Fruit fly (Drosophila melanogaster) whole organism, prepupa: Measurements from ENCODE around the gene inaF-A.

Source experiments
- Blimp-1 ChIP-seq: fragments of 200-800 bp; sonication (Bioruptor generic); optimal IDR thresholded peaks from 3 replicates; lab custom pipeline; 2017; ENCODE audit warnings: missing biosample characterization, missing genetic modification characterization, mild to moderate bottlenecking, moderate library complexity, missing genetic modification reagents
- CG10669 ChIP-seq: fragments of 200-800 bp; sonication (Bioruptor generic); optimal IDR thresholded peaks from 3 replicates; lab custom pipeline; 2018; ENCODE audit warnings: missing biosample characterization, mild to moderate bottlenecking, missing genetic modification characterization, moderate library complexity
- CG11294 ChIP-seq: fragments of 200-800 bp; sonication (Bioruptor generic); IDR thresholded peaks from 2 replicates; pipeline ENCODE4 v1.3.6; 2022; ENCODE audit warnings: missing biosample characterization, missing genetic modification characterization
- CG11762 ChIP-seq: fragments of 200-800 bp; sonication (Bioruptor generic); optimal IDR thresholded peaks from 3 replicates; lab custom pipeline; 2016; ENCODE audit warnings: missing biosample characterization, missing genetic modification characterization; ENCODE audit not compliant: insufficient read depth
- CG11902 ChIP-seq: fragments of 200-800 bp; sonication (Bioruptor generic); optimal IDR thresholded peaks from 3 replicates; lab custom pipeline; 2016; ENCODE audit warnings: missing biosample characterization, missing genetic modification characterization
- CG1621 ChIP-seq: fragments of 200-800 bp; sonication (Bioruptor generic); optimal IDR thresholded peaks from 3 replicates; lab custom pipeline; 2018; ENCODE audit warnings: missing biosample characterization, mild to moderate bottlenecking, missing genetic modification characterization
- CG16779 ChIP-seq: fragments of 200-800 bp; sonication (Bioruptor generic); optimal IDR thresholded peaks from 3 replicates; lab custom pipeline; 2017; ENCODE audit warnings: missing biosample characterization, mild to moderate bottlenecking, missing genetic modification characterization
- CG3032 ChIP-seq: fragments of 200-800 bp; optimal IDR thresholded peaks from 2 replicates; lab custom pipeline; 2019; ENCODE audit warnings: missing biosample characterization, mild to moderate bottlenecking, missing genetic modification characterization, moderate library complexity
- CG31627 ChIP-seq: fragments of 200-800 bp; sonication (Bioruptor generic); optimal IDR thresholded peaks from 3 replicates; lab custom pipeline; 2016; ENCODE audit warnings: missing biosample characterization, missing genetic modification characterization
- CG32006 ChIP-seq: fragments of 200-800 bp; sonication (Bioruptor generic); optimal IDR thresholded peaks from 3 replicates; lab custom pipeline; 2017; ENCODE audit warnings: missing biosample characterization, mild to moderate bottlenecking, missing genetic modification characterization
- CG34406 ChIP-seq: fragments of 200-800 bp; sonication (Bioruptor generic); optimal IDR thresholded peaks from 3 replicates; lab custom pipeline; 2016; ENCODE audit warnings: missing biosample characterization, missing genetic modification characterization
- CG4318 ChIP-seq: fragments of 200-800 bp; sonication (Bioruptor generic); optimal IDR thresholded peaks from 3 replicates; lab custom pipeline; 2017; ENCODE audit warnings: missing biosample characterization, mild to moderate bottlenecking, missing genetic modification characterization
- CG6163 ChIP-seq: fragments of 200-800 bp; sonication (Bioruptor generic); IDR thresholded peaks from 3 replicates; pipeline ENCODE4 v1.3.6; 2022; ENCODE audit warnings: missing biosample characterization, missing genetic modification characterization
- CG6792 ChIP-seq: fragments of 200-800 bp; sonication (Bioruptor generic); optimal IDR thresholded peaks from 3 replicates; lab custom pipeline; 2016; ENCODE audit warnings: missing biosample characterization, missing genetic modification characterization
- CG6808 ChIP-seq: fragments of 200-800 bp; sonication (Bioruptor generic); optimal IDR thresholded peaks from 3 replicates; lab custom pipeline; 2017; ENCODE audit warnings: missing biosample characterization, missing genetic modification characterization, mild to moderate bottlenecking, moderate library complexity, missing genetic modification reagents
- CG6854 ChIP-seq: fragments of 200-800 bp; sonication (Bioruptor generic); optimal IDR thresholded peaks from 2 replicates; lab custom pipeline; 2017; ENCODE audit warnings: missing biosample characterization, mild to moderate bottlenecking, missing genetic modification characterization
- CG8119 ChIP-seq: fragments of 200-800 bp; sonication (Bioruptor generic); IDR thresholded peaks from 3 replicates; pipeline ENCODE4 v1.3.6; 2022; ENCODE audit warnings: missing biosample characterization, missing genetic modification characterization
- CG8319 ChIP-seq: fragments of 200-800 bp; sonication (Bioruptor generic); optimal IDR thresholded peaks from 3 replicates; lab custom pipeline; 2016; ENCODE audit warnings: missing biosample characterization, missing genetic modification characterization
- CG8632 ChIP-seq: fragments of 200-800 bp; sonication (Bioruptor generic); optimal IDR thresholded peaks from 3 replicates; lab custom pipeline; 2016; ENCODE audit warnings: missing biosample characterization, missing genetic modification characterization
- Eip75B ChIP-seq: fragments of 200-800 bp; sonication (Bioruptor generic); optimal IDR thresholded peaks from 3 replicates; lab custom pipeline; 2016; ENCODE audit warnings: missing biosample characterization, missing genetic modification characterization
- Eip78C ChIP-seq: fragments of 200-800 bp; sonication (Bioruptor generic); peaks from one replicate; lab custom pipeline; 2016; ENCODE audit warnings: missing biosample characterization, missing genetic modification characterization
- Eip93F ChIP-seq: fragments of 200-800 bp; sonication (Bioruptor generic); optimal IDR thresholded peaks from 2 replicates; lab custom pipeline; 2016; ENCODE audit warnings: missing biosample characterization, mild to moderate bottlenecking, missing genetic modification characterization
- Ets21C ChIP-seq: fragments of 200-800 bp; sonication (Bioruptor generic); optimal IDR thresholded peaks from 3 replicates; lab custom pipeline; 2016; ENCODE audit warnings: missing biosample characterization, missing genetic modification characterization
- Ets96B ChIP-seq: fragments of 200-800 bp; optimal IDR thresholded peaks from 2 replicates; lab custom pipeline; 2019; ENCODE audit warnings: missing biosample characterization, mild to moderate bottlenecking, missing genetic modification characterization, moderate library complexity
- Hr39 ChIP-seq: fragments of 200-800 bp; sonication (Bioruptor generic); optimal IDR thresholded peaks from 2 replicates; lab custom pipeline; 2016; ENCODE audit warnings: missing biosample characterization, missing genetic modification characterization
- Hr4 ChIP-seq: fragments of 200-800 bp; sonication (Bioruptor generic); optimal IDR thresholded peaks from 3 replicates; lab custom pipeline; 2016; ENCODE audit warnings: missing biosample characterization, missing genetic modification characterization
- Lpt ChIP-seq: fragments of 200-800 bp; sonication (Bioruptor generic); optimal IDR thresholded peaks from 3 replicates; lab custom pipeline; 2016; ENCODE audit warnings: missing biosample characterization, missing genetic modification characterization
- Met ChIP-seq: fragments of 200-800 bp; sonication (Bioruptor generic); optimal IDR thresholded peaks from 3 replicates; lab custom pipeline; 2016; ENCODE audit warnings: missing biosample characterization, missing genetic modification characterization
- OdsH ChIP-seq: fragments of 200-800 bp; sonication (Bioruptor generic); optimal IDR thresholded peaks from 3 replicates; lab custom pipeline; 2016; ENCODE audit warnings: missing biosample characterization, missing genetic modification characterization
- Smox ChIP-seq: fragments of 200-800 bp; sonication (Bioruptor generic); optimal IDR thresholded peaks from 3 replicates; lab custom pipeline; 2016; ENCODE audit warnings: missing biosample characterization, missing genetic modification characterization
- Sox102F ChIP-seq: fragments of 200-800 bp; sonication (Bioruptor generic); optimal IDR thresholded peaks from 2 replicates; lab custom pipeline; 2016; ENCODE audit warnings: missing biosample characterization, mild to moderate bottlenecking, missing genetic modification characterization
- Sox14 ChIP-seq: fragments of 200-800 bp; sonication (Bioruptor generic); optimal IDR thresholded peaks from 3 replicates; lab custom pipeline; 2016; ENCODE audit warnings: missing biosample characterization, missing genetic modification characterization
- Sox15 ChIP-seq: fragments of 200-800 bp; sonication (Bioruptor generic); optimal IDR thresholded peaks from 3 replicates; lab custom pipeline; 2016; ENCODE audit warnings: missing biosample characterization, missing genetic modification characterization
- achi ChIP-seq: fragments of 200-800 bp; sonication (Bioruptor generic); optimal IDR thresholded peaks from 3 replicates; lab custom pipeline; 2016; ENCODE audit warnings: missing biosample characterization, missing genetic modification characterization
- acj6 ChIP-seq: fragments of 200-800 bp; sonication (Bioruptor generic); optimal IDR thresholded peaks from 3 replicates; lab custom pipeline; 2016; ENCODE audit warnings: missing biosample characterization, missing genetic modification characterization
- cyc ChIP-seq: fragments of 200-800 bp; sonication (Bioruptor generic); optimal IDR thresholded peaks from 3 replicates; lab custom pipeline; 2016; ENCODE audit warnings: missing biosample characterization, missing genetic modification characterization
- dsx ChIP-seq: fragments of 200-800 bp; optimal IDR thresholded peaks from 3 replicates; lab custom pipeline; 2019; ENCODE audit warnings: missing biosample characterization, mild to moderate bottlenecking, missing genetic modification characterization, moderate library complexity; ENCODE audit not compliant: poor library complexity, severe bottlenecking
- eg ChIP-seq: fragments of 200-800 bp; sonication (Bioruptor generic); IDR thresholded peaks from 3 replicates; pipeline ENCODE4 v1.3.6; 2022; ENCODE audit warnings: missing biosample characterization, missing genetic modification characterization
- fd59A ChIP-seq: fragments of 200-800 bp; sonication (Bioruptor generic); optimal IDR thresholded peaks from 2 replicates; lab custom pipeline; 2017; ENCODE audit warnings: missing biosample characterization, mild to moderate bottlenecking, missing genetic modification characterization, missing genetic modification reagents
- fd85E ChIP-seq: fragments of 200-800 bp; sonication (Bioruptor generic); optimal IDR thresholded peaks from 3 replicates; lab custom pipeline; 2016; ENCODE audit warnings: missing biosample characterization, missing genetic modification characterization
- fkh ChIP-seq: fragments of 200-800 bp; sonication (Bioruptor generic); optimal IDR thresholded peaks from 3 replicates; lab custom pipeline; 2017; ENCODE audit warnings: missing biosample characterization, mild to moderate bottlenecking, missing genetic modification characterization, moderate library complexity
- lz ChIP-seq: fragments of 200-800 bp; sonication (Bioruptor generic); optimal IDR thresholded peaks from 3 replicates; lab custom pipeline; 2016; ENCODE audit warnings: missing biosample characterization, missing genetic modification characterization
- pdm3 ChIP-seq: fragments of 200-800 bp; sonication (Bioruptor generic); optimal IDR thresholded peaks from 3 replicates; lab custom pipeline; 2016; ENCODE audit warnings: missing biosample characterization, missing genetic modification characterization
- salr ChIP-seq, 2 experiments: fragments of 200-800 bp; sonication (Bioruptor generic); optimal IDR thresholded peaks; 3 replicates each; lab custom pipeline; 2016 to 2018; ENCODE audit warnings: missing biosample characterization in 2 of 2, missing genetic modification characterization in 2 of 2, mild to moderate bottlenecking in 1 of 2
- spab ChIP-seq: fragments of 200-800 bp; sonication (Bioruptor generic); optimal IDR thresholded peaks from 2 replicates; lab custom pipeline; 2017; ENCODE audit warnings: missing biosample characterization, mild to moderate bottlenecking, missing genetic modification characterization, missing genetic modification reagents
- topi ChIP-seq: fragments of 200-800 bp; sonication (Bioruptor generic); optimal IDR thresholded peaks from 3 replicates; lab custom pipeline; 2016; ENCODE audit warnings: missing biosample characterization, missing genetic modification characterization
- vri ChIP-seq: fragments of 200-800 bp; sonication (Bioruptor generic); optimal IDR thresholded peaks from 3 replicates; lab custom pipeline; 2016; ENCODE audit warnings: missing biosample characterization, mild to moderate bottlenecking, missing genetic modification characterization

inaF-A gene

dm6 chrX:11684462-11684861 is 49.2 kb downstream of the inaF-A start (continued):
- TF ChIP-seq CG11294 (GFP tag; lab: Robert Waterston, UW), result no peak
- no peak for TF ChIP-seq fd85E (GFP tag; lab: Kevin White, UChicago)
- TF ChIP-seq cyc (GFP tag; lab: Kevin White, UChicago), result peak; percentile 20
- peak; percentile 29 for TF ChIP-seq dsx (GFP tag; lab: Kevin White, UChicago)
- peak; percentile 69 for TF ChIP-seq Sox14 (GFP tag; lab: Kevin White, UChicago)
- TF ChIP-seq Smox (GFP tag; lab: Kevin White, UChicago), result peak; percentile 30
- TF ChIP-seq Hr39 (GFP tag; lab: Kevin White, UChicago), result peak; percentile 14
- peak; percentile 19 for TF ChIP-seq CG6792 (GFP tag; lab: Kevin White, UChicago)
- peak; percentile 60 for TF ChIP-seq vri (GFP tag; lab: Kevin White, UChicago)
- peak; percentile 31 for TF ChIP-seq Ets96B (tag; lab: Kevin White, UChicago)
- TF ChIP-seq CG10669 (GFP tag; lab: Kevin White, UChicago), result peak; percentile 40
- TF ChIP-seq OdsH (GFP tag; lab: Kevin White, UChicago), result peak; percentile 22
- TF ChIP-seq pdm3 (GFP tag; lab: Kevin White, UChicago), result peak; percentile 28
- TF ChIP-seq lz (GFP tag; lab: Kevin White, UChicago), result no peak
- peak; percentile 39 for TF ChIP-seq CG6808 (GFP tag; lab: Kevin White, UChicago)
- TF ChIP-seq CG4318, result no peak
- TF ChIP-seq CG6854 (GFP tag; lab: Kevin White, UChicago), result peak; percentile 11
- peak; percentile 31 for TF ChIP-seq acj6 (GFP tag; lab: Kevin White, UChicago)
- no peak for TF ChIP-seq Sox15
- TF ChIP-seq eg (GFP tag; lab: Robert Waterston, UW), result peak; percentile 56; the same call in 1 of the 3 replicates
- TF ChIP-seq spab (GFP tag; lab: Kevin White, UChicago), result no peak
- peak; percentile 27 for TF ChIP-seq Blimp-1
- peak; percentile 46 for TF ChIP-seq CG34406 (GFP tag; lab: Kevin White, UChicago)
- peak; percentile 11 for TF ChIP-seq topi (GFP tag; lab: Kevin White, UChicago)
- no peak for TF ChIP-seq CG8319 (GFP tag; lab: Kevin White, UChicago)
- TF ChIP-seq salr (GFP tag; optimal IDR thresholded peaks at IDR 0.05; lab: Kevin White, UChicago), result peak in 1 of 2 experiments; percentile 18
- peak; percentile 23 for TF ChIP-seq CG16779 (tag; lab: Kevin White, UChicago)
- no peak for TF ChIP-seq Lpt (GFP tag; lab: Kevin White, UChicago)
- no peak for TF ChIP-seq CG11902 (GFP tag; lab: Kevin White, UChicago)
- TF ChIP-seq CG8119 (GFP tag; lab: Robert Waterston, UW), result peak; percentile 60; the same call in 2 of the 3 replicates
- TF ChIP-seq CG11762 (GFP tag; lab: Kevin White, UChicago), result peak; percentile 1
- peak; percentile 80 for TF ChIP-seq CG6163 (GFP tag; lab: Robert Waterston, UW)
- peak; percentile 84 for TF ChIP-seq Eip93F
- TF ChIP-seq CG3032 (tag; lab: Kevin White, UChicago), result peak; percentile 24
- peak; percentile 30 for TF ChIP-seq CG32006 (GFP tag; lab: Kevin White, UChicago)
- peak; percentile 34 for TF ChIP-seq achi (GFP tag; lab: Kevin White, UChicago)

dm6 chrX:11683480-11683879 is 50.2 kb downstream of the inaF-A start:
- TF ChIP-seq CG8632 (GFP tag; lab: Kevin White, UChicago) (no peak), Sox102F (GFP tag; lab: Kevin White, UChicago) (no peak), CG31627 (GFP tag; lab: Kevin White, UChicago) (no peak), CG16779 (tag; lab: Kevin White, UChicago) (no peak), acj6 (GFP tag; lab: Kevin White, UChicago) (no peak), Smox (GFP tag; lab: Kevin White, UChicago) (no peak), eg (GFP tag; lab: Robert Waterston, UW) (peak; percentile 42; the same call in 1 of the 3 replicates), CG8319 (GFP tag; lab: Kevin White, UChicago) (no peak), Hr4 (no peak), fkh (GFP tag; lab: Kevin White, UChicago) (peak; percentile 10), salr (GFP tag; optimal IDR thresholded peaks at IDR 0.05; lab: Kevin White, UChicago) (no peak), lz (GFP tag; lab: Kevin White, UChicago) (no peak), Eip78C (GFP tag; lab: Kevin White, UChicago) (peak; percentile 22), CG11762 (GFP tag; lab: Kevin White, UChicago) (no peak), fd59A (GFP tag; lab: Kevin White, UChicago) (no peak), OdsH (GFP tag; lab: Kevin White, UChicago) (no peak), CG6163 (GFP tag; lab: Robert Waterston, UW) (peak; percentile 60; the same call in 2 of the 3 replicates), Met (GFP tag; lab: Kevin White, UChicago) (no peak), Ets21C (GFP tag; lab: Kevin White, UChicago) (no peak), CG6854 (GFP tag; lab: Kevin White, UChicago) (no peak), Blimp-1 (no peak), achi (GFP tag; lab: Kevin White, UChicago) (no peak), Eip75B (GFP tag; lab: Kevin White, UChicago) (peak; percentile 7), topi (GFP tag; lab: Kevin White, UChicago) (peak; percentile 41), spab (GFP tag; lab: Kevin White, UChicago) (no peak), CG1621 (no peak), CG11902 (GFP tag; lab: Kevin White, UChicago) (no peak), pdm3 (GFP tag; lab: Kevin White, UChicago) (no peak), CG3032 (tag; lab: Kevin White, UChicago) (no peak)
